Fruit fly (Drosophila melanogaster): ENCODE data around the gene CG10096.

CG10096 gene

DNA sequence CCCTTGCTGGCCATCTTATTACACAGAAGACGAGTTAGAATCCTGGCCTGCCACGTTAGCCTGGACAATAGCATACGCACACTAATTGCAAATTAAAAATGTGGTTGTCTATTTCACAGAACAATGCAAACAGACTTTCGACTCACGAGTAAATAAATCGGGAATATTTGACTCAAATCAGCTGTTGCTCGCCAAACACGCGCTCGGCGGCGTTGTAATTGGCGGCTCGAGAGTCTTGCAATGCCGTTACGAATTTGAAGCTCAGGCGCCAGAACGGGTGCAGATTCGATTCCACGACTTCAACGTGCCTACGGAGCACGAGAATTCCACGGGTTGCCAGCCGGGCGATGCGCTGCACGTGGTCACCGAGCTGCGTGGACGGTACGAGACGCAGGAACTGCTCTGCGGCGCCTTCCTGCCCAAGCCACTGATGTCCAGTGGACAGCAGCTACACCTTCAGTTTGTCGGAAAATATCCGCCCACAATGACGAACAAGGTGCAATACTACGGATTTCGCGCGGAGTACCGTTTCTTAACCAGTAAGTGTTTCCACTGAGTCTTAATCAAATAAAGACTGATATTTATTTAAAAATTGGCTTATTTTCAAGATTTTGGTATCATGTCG is 6.0 kb upstream of the CG10096 start, which contains the start of gene DNAlig3 (continued):
- TF ChIP-seq CG15269 (tag; optimal IDR thresholded peaks at IDR 0.05) (no peak), H15 (GFP tag; IDR thresholded peaks at IDR 0.05) (no peak), mld (GFP tag; IDR thresholded peaks at IDR 0.05; ENCODE audit: partially characterized antibody) (no peak), CG7839 (tag; optimal IDR thresholded peaks at IDR 0.05) (no peak), CG10543 (GFP tag; optimal IDR thresholded peaks at IDR 0.05) (no peak), CG15601 (tag; optimal IDR thresholded peaks at IDR 0.05) (no peak), aop (GFP tag; IDR thresholded peaks at IDR 0.05) (no peak), BEAF-32 (GFP tag; optimal IDR thresholded peaks at IDR 0.05) (peak; percentile 68), sug (tag; optimal IDR thresholded peaks at IDR 0.05) (no peak), bigmax (GFP tag; optimal IDR thresholded peaks at IDR 0.05) (peak; percentile 8), NC2α (GFP tag; optimal IDR thresholded peaks at IDR 0.05) (no peak), Ets65A (GFP tag) (no peak), CG6689 (GFP tag; IDR thresholded peaks at IDR 0.05) (no peak), Hr3 (GFP tag; optimal IDR thresholded peaks at IDR 0.05) (no peak), CG17568 (GFP tag; optimal IDR thresholded peaks at IDR 0.05) (no peak), nerfin-1 (tag; optimal IDR thresholded peaks at IDR 0.05) (no peak), CG30431 (GFP tag; optimal IDR thresholded peaks at IDR 0.05) (no peak), CG11398 (GFP tag; optimal IDR thresholded peaks at IDR 0.05) (no peak), CG14441 (GFP tag; IDR thresholded peaks at IDR 0.05) (no peak), sens-2 (GFP tag; IDR thresholded peaks at IDR 0.05) (no peak), CG4404 (GFP tag; IDR thresholded peaks at IDR 0.05) (no peak), cad (GFP tag; optimal IDR thresholded peaks at IDR 0.05) (no peak), fu2 (GFP tag; optimal IDR thresholded peaks at IDR 0.05) (no peak), en (GFP tag; optimal IDR thresholded peaks at IDR 0.05) (no peak), CG43689 (GFP tag; IDR thresholded peaks at IDR 0.05) (no peak), Dad (GFP tag; optimal IDR thresholded peaks at IDR 0.05) (no peak), gro (GFP tag; optimal IDR thresholded peaks at IDR 0.05) (no peak), CG9609 (GFP tag; optimal IDR thresholded peaks at IDR 0.05) (no peak), otp (GFP tag; IDR thresholded peaks at IDR 0.05) (no peak), stc (GFP tag; IDR thresholded peaks at IDR 0.05) (no peak), sob (GFP tag; IDR thresholded peaks at IDR 0.05) (no peak), pum (GFP tag; optimal IDR thresholded peaks at IDR 0.05) (no peak), Dp (GFP tag; optimal IDR thresholded peaks at IDR 0.05) (peak; percentile 86), sd (tag; optimal IDR thresholded peaks at IDR 0.05) (peak; percentile 29), CG13775 (GFP tag; optimal IDR thresholded peaks at IDR 0.05) (no peak)

DNA sequence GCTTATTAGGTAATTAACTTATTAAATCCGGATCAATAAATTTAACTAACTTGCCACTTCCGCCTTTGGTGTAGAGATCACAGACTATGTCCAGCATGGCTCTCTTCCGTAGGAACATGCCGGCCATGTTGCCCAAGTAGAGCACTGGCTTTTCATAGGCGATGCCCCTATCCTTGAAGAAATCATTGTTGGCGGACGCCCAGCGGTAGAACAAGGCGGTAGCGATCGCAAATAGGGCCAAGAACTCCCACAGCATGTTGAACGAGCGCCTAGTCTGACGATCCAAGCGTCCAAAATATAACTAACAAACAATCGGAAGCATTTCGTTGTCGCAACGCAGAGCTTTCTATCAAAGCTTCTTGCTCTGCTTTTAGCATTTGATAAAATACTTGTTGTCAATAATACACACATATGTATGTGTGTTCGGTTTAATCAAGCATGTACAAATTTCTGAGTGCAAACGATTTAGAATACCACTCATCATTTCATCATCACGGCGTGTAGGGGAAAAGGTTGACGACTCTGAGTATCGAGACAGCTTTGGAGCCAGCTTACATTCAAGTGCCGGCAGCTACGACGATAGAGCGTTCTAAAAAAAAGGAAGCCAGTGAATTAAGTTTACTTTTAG is 3.0 kb upstream of the CG10096 start, which contains the start of gene Cyp9f3:
Cyp9f3 (minus strand) TSS at position 310 of the 628 bp plus-strand sequence.
- TF ChIP-seq al (GFP tag; IDR thresholded peaks at IDR 0.05) (no peak), ci (GFP tag; IDR thresholded peaks at IDR 0.05) (no peak), tio (GFP tag; optimal IDR thresholded peaks at IDR 0.05) (no peak), CG3407 (GFP tag; optimal IDR thresholded peaks at IDR 0.05) (no peak), tna (GFP tag; IDR thresholded peaks at IDR 0.05; ENCODE audit: partially characterized antibody) (no peak), croc (GFP tag; conservative IDR thresholded peaks at IDR 0.05) (no peak), CG34422 (GFP tag; IDR thresholded peaks at IDR 0.05) (no peak), bcd (GFP tag; optimal IDR thresholded peaks at IDR 0.05) (no peak), Rx (GFP tag; IDR thresholded peaks at IDR 0.05) (no peak), unc-4 (GFP tag; IDR thresholded peaks at IDR 0.05; ENCODE audit: partially characterized antibody) (no peak), ssp (GFP tag; IDR thresholded peaks at IDR 0.05) (no peak), lbe (GFP tag; optimal IDR thresholded peaks at IDR 0.05) (no peak), Oaz (GFP tag; IDR thresholded peaks at IDR 0.05) (no peak), ftz-f1 (GFP tag; optimal IDR thresholded peaks at IDR 0.05) (peak; percentile 75), fu2 (GFP tag; optimal IDR thresholded peaks at IDR 0.05) (no peak), CG15011 (GFP tag; optimal IDR thresholded peaks at IDR 0.05) (no peak), Dip3 (GFP tag; optimal IDR thresholded peaks at IDR 0.05) (no peak), chif (GFP tag; optimal IDR thresholded peaks at IDR 0.05) (no peak), lab (GFP tag; optimal IDR thresholded peaks at IDR 0.05) (peak; percentile 25)
